Worm (Caenorhabditis elegans) whole organism, mixed stage, embryonic: ENCODE measurements around the gene cic-1.

ENCODE experiments used
- bed-3 ChIP-seq: fragments of 200-800 bp; sonication (Bioruptor generic); optimal IDR thresholded peaks from 3 replicates; lab custom pipeline; 2018; ENCODE audit warnings: mild to moderate bottlenecking, missing genetic modification characterization, moderate library complexity, missing compliant biosample characterization
- blmp-1 ChIP-seq: fragments of 150-350 bp; optimal IDR thresholded peaks from 2 replicates; lab custom pipeline; 2014; ENCODE audit warnings: missing biosample characterization, missing genetic modification characterization
- ceh-39 ChIP-seq: fragments of 150-350 bp; optimal IDR thresholded peaks from 2 replicates; lab custom pipeline; 2014; ENCODE audit warnings: missing biosample characterization, missing genetic modification characterization
- drap-1 ChIP-seq: fragments of 200-800 bp; sonication (Bioruptor generic); optimal IDR thresholded peaks from 3 replicates; lab custom pipeline; 2018; ENCODE audit warnings: mild to moderate bottlenecking, missing genetic modification characterization, missing compliant biosample characterization
- elt-1 ChIP-seq: sonication (generic microtip); optimal IDR thresholded peaks from 2 replicates; lab custom pipeline; 2017; ENCODE audit warnings: missing genetic modification characterization, mild to moderate bottlenecking, missing compliant biosample characterization, antibody characterized with exemption, moderate library complexity, borderline replicate concordance; ENCODE audit not compliant: insufficient read depth
- ham-2 ChIP-seq: fragments of 200-800 bp; sonication (Bioruptor generic); optimal IDR thresholded peaks from 2 replicates; lab custom pipeline; 2018; ENCODE audit warnings: mild to moderate bottlenecking, missing genetic modification characterization, missing compliant biosample characterization
- hlh-1 ChIP-seq: fragments of 150-350 bp; optimal IDR thresholded peaks from 2 replicates; lab custom pipeline; 2014; ENCODE audit warnings: missing biosample characterization, missing genetic modification reagents, missing genetic modification characterization
- lin-13 ChIP-seq: fragments of 150-350 bp; optimal IDR thresholded peaks from 2 replicates; lab custom pipeline; 2014; ENCODE audit warnings: missing biosample characterization, missing genetic modification characterization
- lin-32 ChIP-seq: fragments of 200-800 bp; sonication (Bioruptor generic); optimal IDR thresholded peaks from 2 replicates; lab custom pipeline; 2018; ENCODE audit warnings: mild to moderate bottlenecking, missing genetic modification characterization, missing compliant biosample characterization
- mep-1 ChIP-seq: fragments of 150-350 bp; optimal IDR thresholded peaks from 2 replicates; lab custom pipeline; 2017; ENCODE audit warnings: missing biosample characterization, missing genetic modification reagents, missing genetic modification characterization, inconsistent platforms
- nhr-12 ChIP-seq: fragments of 150-350 bp; optimal IDR thresholded peaks from 2 replicates; lab custom pipeline; 2014; ENCODE audit warnings: missing biosample characterization, missing genetic modification characterization
- nhr-2 ChIP-seq: fragments of 150-350 bp; optimal IDR thresholded peaks from 2 replicates; lab custom pipeline; 2014; ENCODE audit warnings: missing biosample characterization, missing genetic modification characterization
- nhr-28 ChIP-seq: fragments of 150-350 bp; optimal IDR thresholded peaks from 2 replicates; lab custom pipeline; 2014; ENCODE audit warnings: missing biosample characterization, missing genetic modification characterization
- nhr-76 ChIP-seq: sonication (generic microtip); optimal IDR thresholded peaks from 2 replicates; lab custom pipeline; 2017; ENCODE audit warnings: missing biosample characterization, missing genetic modification characterization
- sem-2 ChIP-seq: fragments of 200-800 bp; sonication (Bioruptor generic); optimal IDR thresholded peaks from 2 replicates; lab custom pipeline; 2018; ENCODE audit warnings: mild to moderate bottlenecking, missing genetic modification characterization, missing compliant biosample characterization
- snpc-4 ChIP-seq: fragments of 150-350 bp; optimal IDR thresholded peaks from 2 replicates; lab custom pipeline; 2014; ENCODE audit warnings: missing biosample characterization, missing genetic modification characterization
- tbx-8 ChIP-seq: fragments of 200-800 bp; sonication (Bioruptor generic); optimal IDR thresholded peaks from 2 replicates; lab custom pipeline; 2018; ENCODE audit warnings: mild to moderate bottlenecking, missing genetic modification characterization, moderate library complexity, missing compliant biosample characterization
- unc-120 ChIP-seq: sonication (generic microtip); optimal IDR thresholded peaks from 2 replicates; lab custom pipeline; 2017; ENCODE audit warnings: missing genetic modification characterization, missing compliant biosample characterization; ENCODE audit not compliant: poor library complexity, severe bottlenecking
- unc-39 ChIP-seq: fragments of 150-350 bp; optimal IDR thresholded peaks from 2 replicates; lab custom pipeline; 2014; ENCODE audit warnings: missing biosample characterization, missing genetic modification characterization
- zip-8 ChIP-seq: fragments of 150-350 bp; optimal IDR thresholded peaks from 2 replicates; lab custom pipeline; 2014; ENCODE audit warnings: missing biosample characterization, missing genetic modification characterization
- ztf-11 ChIP-seq: fragments of 150-350 bp; optimal IDR thresholded peaks from 2 replicates; lab custom pipeline; 2014; ENCODE audit warnings: missing biosample characterization, missing genetic modification characterization

cic-1 gene

ce11 chrIII:2362648-2363047, 38.4 kb downstream of the cic-1 start, which contains the start of gene srd-69:
TSS of gene srd-69 (plus strand) at chrIII:2362948.
- TF ChIP-seq mep-1 (tag; lab: Kevin White, UChicago), result no peak
- no peak for TF ChIP-seq nhr-2
- no peak for TF ChIP-seq ztf-11
- TF ChIP-seq unc-120 (tag; lab: Kevin White, UChicago), result no peak

DNA sequence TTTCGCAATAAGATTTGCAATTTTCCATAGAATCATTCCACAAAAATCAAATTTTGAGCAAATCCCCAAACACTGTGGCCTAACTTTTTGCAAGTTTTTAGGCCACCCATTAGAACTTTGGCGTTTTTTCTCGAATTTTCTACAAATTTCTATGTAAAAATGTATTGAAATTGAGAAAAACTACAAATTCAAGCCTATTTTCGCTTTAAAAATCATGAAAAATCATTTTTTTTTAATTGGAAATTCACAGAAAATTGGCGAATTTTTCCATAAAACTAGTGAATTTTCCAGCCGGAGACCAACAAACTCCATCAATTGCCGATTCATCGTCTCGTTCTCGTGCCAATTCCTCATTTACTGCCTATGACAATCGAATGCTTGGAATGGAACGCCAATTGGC, 51.1 kb downstream of the cic-1 start:
- no peak for TF ChIP-seq ceh-39 (tag; lab: Kevin White, UChicago)
- TF ChIP-seq nhr-76 (tag; lab: Kevin White, UChicago), result no peak
- no peak for TF ChIP-seq ham-2
- no peak for TF ChIP-seq nhr-28 (tag; lab: Kevin White, UChicago)
- TF ChIP-seq ztf-11, result no peak
- TF ChIP-seq sem-2 (GFP tag; lab: Kevin White, UChicago), result no peak
- no peak for TF ChIP-seq drap-1 (GFP tag; lab: Kevin White, UChicago)
- no peak for TF ChIP-seq hlh-1 (tag; lab: Kevin White, UChicago)
- TF ChIP-seq mep-1 (tag; lab: Kevin White, UChicago), result no peak
- TF ChIP-seq snpc-4, result no peak
- TF ChIP-seq unc-39 (tag; lab: Kevin White, UChicago), result no peak

ce11 chrIII:2347291-2347690, 53.7 kb downstream of the cic-1 start, which contains the start of gene gip-1:
TSS of gene gip-1 (plus strand) at chrIII:2347591.
- TF ChIP-seq blmp-1 (tag; lab: Kevin White, UChicago) (no peak), nhr-12 (tag; lab: Kevin White, UChicago) (no peak), hlh-1 (tag; lab: Kevin White, UChicago) (no peak), zip-8 (tag; lab: Kevin White, UChicago) (no peak), tbx-8 (GFP tag; lab: Kevin White, UChicago) (no peak), unc-39 (tag; lab: Kevin White, UChicago) (no peak), lin-13 (no peak), lin-32 (GFP tag; lab: Kevin White, UChicago) (no peak), elt-1 (tag; lab: Kevin White, UChicago) (no peak), bed-3 (GFP tag; lab: Kevin White, UChicago) (no peak)
